Fruit fly (Drosophila melanogaster) whole organism, embryonic: ENCODE measurements around the gene Lztr1.
A peak's percentile ranks its signal among the peaks of the same experiment; 100 is the strongest.

Experiments
- Abd-B ChIP-seq: fragments of 200-800 bp; sonication (Bioruptor generic); optimal IDR thresholded peaks from 2 replicates; lab custom pipeline; 2018; ENCODE audit warnings: missing biosample characterization, mild to moderate bottlenecking, missing genetic modification characterization, moderate library complexity
- Atf-2 ChIP-seq: fragments of 200-800 bp; sonication (Bioruptor generic); optimal IDR thresholded peaks from 2 replicates; lab custom pipeline; 2016; ENCODE audit warnings: missing biosample characterization, missing genetic modification characterization
- Blimp-1 ChIP-seq: fragments of 200-800 bp; sonication (Bioruptor generic); optimal IDR thresholded peaks from 3 replicates; lab custom pipeline; 2018; ENCODE audit warnings: missing biosample characterization, missing genetic modification characterization, mild to moderate bottlenecking, moderate library complexity, missing genetic modification reagents
- C15 ChIP-seq: fragments of 200-800 bp; sonication (Bioruptor generic); IDR thresholded peaks from 3 replicates; pipeline ENCODE4 v1.3.6; 2022; ENCODE audit warnings: missing biosample characterization, missing genetic modification characterization
- CG10366 ChIP-seq: fragments of 200-800 bp; sonication (Bioruptor generic); IDR thresholded peaks from 2 replicates; pipeline ENCODE4 v1.3.6; 2022; ENCODE audit warnings: missing biosample characterization, missing genetic modification characterization
- CG11247 ChIP-seq: fragments of 200-800 bp; sonication (Bioruptor generic); IDR thresholded peaks from 2 replicates; pipeline ENCODE4 v1.3.6; 2022; ENCODE audit warnings: missing biosample characterization, missing genetic modification characterization
- CG13123 ChIP-seq: fragments of 200-800 bp; sonication (Bioruptor generic); optimal IDR thresholded peaks from 2 replicates; lab custom pipeline; 2016; ENCODE audit warnings: missing biosample characterization, missing genetic modification characterization
- CG17328 ChIP-seq: fragments of 200-800 bp; sonication (Bioruptor generic); IDR thresholded peaks from 2 replicates; pipeline ENCODE4 v1.3.6; 2022; ENCODE audit warnings: missing biosample characterization, missing genetic modification characterization
- CG17802 ChIP-seq: fragments of 200-800 bp; sonication (Bioruptor generic); optimal IDR thresholded peaks from 2 replicates; lab custom pipeline; 2018; ENCODE audit warnings: missing biosample characterization, mild to moderate bottlenecking, missing genetic modification characterization, moderate library complexity
- CG17912 ChIP-seq: fragments of 200-800 bp; sonication (Bioruptor generic); optimal IDR thresholded peaks from 2 replicates; lab custom pipeline; 2018; ENCODE audit warnings: missing biosample characterization, mild to moderate bottlenecking, missing genetic modification characterization
- CG18262 ChIP-seq: fragments of 200-800 bp; optimal IDR thresholded peaks from 3 replicates; lab custom pipeline; 2019; ENCODE audit warnings: missing biosample characterization, mild to moderate bottlenecking, missing genetic modification characterization, moderate library complexity
- CG2129 ChIP-seq: fragments of 200-800 bp; sonication (Bioruptor generic); IDR thresholded peaks from 2 replicates; pipeline ENCODE4 v1.3.6; 2022; ENCODE audit warnings: missing biosample characterization, missing genetic modification characterization; ENCODE audit not compliant: partially characterized antibody
- CG2889 ChIP-seq: fragments of 200-800 bp; sonication (Bioruptor generic); IDR thresholded peaks from 3 replicates; pipeline ENCODE4 v1.3.6; 2022; ENCODE audit warnings: missing biosample characterization, missing genetic modification characterization
- CG31365 ChIP-seq: fragments of 200-800 bp; sonication (Bioruptor generic); optimal IDR thresholded peaks from 2 replicates; lab custom pipeline; 2018; ENCODE audit warnings: missing biosample characterization, mild to moderate bottlenecking, missing genetic modification characterization
- CG3281 ChIP-seq: fragments of 200-800 bp; sonication (Bioruptor generic); optimal IDR thresholded peaks from 3 replicates; lab custom pipeline; 2017; ENCODE audit warnings: missing biosample characterization, mild to moderate bottlenecking, missing genetic modification characterization
- CG33213 ChIP-seq: fragments of 200-800 bp; sonication (Bioruptor generic); optimal IDR thresholded peaks from 3 replicates; lab custom pipeline; 2016; ENCODE audit warnings: missing biosample characterization, missing genetic modification characterization
- CG4424 ChIP-seq: fragments of 200-800 bp; sonication (Bioruptor generic); optimal IDR thresholded peaks from 3 replicates; lab custom pipeline; 2016; ENCODE audit warnings: missing biosample characterization, missing genetic modification characterization
- CG6254 ChIP-seq: fragments of 200-800 bp; sonication (Bioruptor generic); optimal IDR thresholded peaks from 3 replicates; lab custom pipeline; 2017; ENCODE audit warnings: mild to moderate bottlenecking, missing biosample characterization, missing genetic modification reagents, missing genetic modification characterization
- CG8388 ChIP-seq: fragments of 200-800 bp; sonication (Bioruptor generic); optimal IDR thresholded peaks from 2 replicates; lab custom pipeline; 2019; ENCODE audit warnings: missing biosample characterization, mild to moderate bottlenecking, missing genetic modification characterization, moderate library complexity
- Dbx ChIP-seq: fragments of 200-800 bp; sonication (Bioruptor generic); IDR thresholded peaks from 3 replicates; pipeline ENCODE4 v1.3.6; 2022; ENCODE audit warnings: missing biosample characterization, missing genetic modification characterization
- Dfd ChIP-seq, 2 experiments: fragments of >200 bp; optimal IDR thresholded peaks; 2 replicates each; lab custom pipeline; 2017; ENCODE audit warnings: missing biosample characterization in 2 of 2, missing genetic modification characterization in 2 of 2
- Elba2 ChIP-seq: fragments of 200-800 bp; sonication (Bioruptor generic); optimal IDR thresholded peaks from 3 replicates; lab custom pipeline; 2016; ENCODE audit warnings: missing biosample characterization, missing genetic modification characterization
- HHEX ChIP-seq: fragments of 200-800 bp; sonication (Bioruptor generic); optimal IDR thresholded peaks from 3 replicates; lab custom pipeline; 2017; ENCODE audit warnings: missing biosample characterization, mild to moderate bottlenecking, missing genetic modification characterization, missing genetic modification reagents
- HLH3B ChIP-seq: fragments of 200-800 bp; sonication (Bioruptor generic); IDR thresholded peaks from 2 replicates; pipeline ENCODE4 v1.3.6; 2022; ENCODE audit warnings: missing biosample characterization, missing genetic modification characterization
- Hand ChIP-seq: fragments of 200-800 bp; sonication (Bioruptor generic); optimal IDR thresholded peaks from 2 replicates; lab custom pipeline; 2017; ENCODE audit warnings: mild to moderate bottlenecking, missing biosample characterization, missing genetic modification reagents, missing genetic modification characterization
- Lhr ChIP-seq: fragments of 200-800 bp; sonication (Bioruptor generic); optimal IDR thresholded peaks from 3 replicates; lab custom pipeline; 2017; ENCODE audit warnings: mild to moderate bottlenecking, missing biosample characterization, missing genetic modification reagents, missing genetic modification characterization
- MTF-1 ChIP-seq: fragments of 200-800 bp; sonication (Bioruptor generic); optimal IDR thresholded peaks from 2 replicates; lab custom pipeline; 2018; ENCODE audit warnings: missing biosample characterization, mild to moderate bottlenecking, missing genetic modification characterization, borderline replicate concordance
- Optix ChIP-seq: fragments of 200-800 bp; sonication (Bioruptor generic); IDR thresholded peaks from 3 replicates; pipeline ENCODE4 v1.3.6; 2022; ENCODE audit warnings: missing biosample characterization, missing genetic modification characterization
- Rx ChIP-seq: fragments of 200-800 bp; sonication (Bioruptor generic); IDR thresholded peaks from 2 replicates; pipeline ENCODE4 v1.3.6; 2022; ENCODE audit warnings: missing biosample characterization, missing genetic modification characterization
- Scr ChIP-seq: fragments of 200-800 bp; sonication (Bioruptor generic); IDR thresholded peaks from 2 replicates; pipeline ENCODE4 v1.3.6; 2022; ENCODE audit warnings: missing biosample characterization, missing genetic modification characterization; ENCODE audit not compliant: partially characterized antibody
- Sry-δ ChIP-seq: fragments of 200-800 bp; sonication (Bioruptor generic); optimal IDR thresholded peaks from 2 replicates; lab custom pipeline; 2016; ENCODE audit warnings: missing biosample characterization, missing genetic modification characterization
- abd-A ChIP-seq: fragments of 200-800 bp; sonication (Bioruptor generic); optimal IDR thresholded peaks from 3 replicates; lab custom pipeline; 2019; ENCODE audit warnings: missing biosample characterization, mild to moderate bottlenecking, missing genetic modification characterization, moderate library complexity
- aop ChIP-seq: fragments of 200-800 bp; sonication (Bioruptor generic); IDR thresholded peaks from 2 replicates; pipeline ENCODE4 v1.3.6; 2022; ENCODE audit warnings: missing biosample characterization, missing genetic modification characterization
- bcd ChIP-seq: fragments of 200-800 bp; sonication (Bioruptor generic); optimal IDR thresholded peaks from 2 replicates; lab custom pipeline; 2017; ENCODE audit warnings: missing biosample characterization, mild to moderate bottlenecking, missing genetic modification characterization
- br ChIP-seq: fragments of >200 bp; optimal IDR thresholded peaks from 2 replicates; lab custom pipeline; 2017
- dimm ChIP-seq: fragments of 200-800 bp; sonication (Bioruptor generic); IDR thresholded peaks from 2 replicates; pipeline ENCODE4 v1.3.6; 2022; ENCODE audit warnings: missing biosample characterization, missing genetic modification characterization
- dm ChIP-seq: fragments of 200-800 bp; sonication (Bioruptor generic); optimal IDR thresholded peaks from 3 replicates; lab custom pipeline; 2016; ENCODE audit warnings: missing biosample characterization, missing genetic modification characterization
- emc ChIP-seq: fragments of 200-800 bp; sonication (Bioruptor generic); optimal IDR thresholded peaks from 2 replicates; lab custom pipeline; 2016; ENCODE audit warnings: missing biosample characterization, missing genetic modification characterization
- fd102C ChIP-seq: fragments of 200-800 bp; sonication (Bioruptor generic); optimal IDR thresholded peaks from 2 replicates; lab custom pipeline; 2018; ENCODE audit warnings: missing biosample characterization, mild to moderate bottlenecking, missing genetic modification characterization, moderate library complexity
- ftz-f1 ChIP-seq: fragments of 200-800 bp; sonication (Bioruptor generic); optimal IDR thresholded peaks from 2 replicates; lab custom pipeline; 2016; ENCODE audit warnings: missing biosample characterization, missing genetic modification characterization
- fu2 ChIP-seq: fragments of 200-800 bp; sonication (Bioruptor generic); optimal IDR thresholded peaks from 2 replicates; lab custom pipeline; 2016; ENCODE audit warnings: missing biosample characterization, missing genetic modification characterization
- gfzf ChIP-seq: fragments of 200-800 bp; sonication (Bioruptor generic); optimal IDR thresholded peaks from 2 replicates; lab custom pipeline; 2016; ENCODE audit warnings: missing biosample characterization, mild to moderate bottlenecking, missing genetic modification characterization, moderate library complexity
- ind ChIP-seq: fragments of 200-800 bp; sonication (Bioruptor generic); optimal IDR thresholded peaks from 3 replicates; lab custom pipeline; 2016; ENCODE audit warnings: missing biosample characterization, missing genetic modification characterization
- kni ChIP-seq: fragments of 200-800 bp; sonication (Bioruptor generic); optimal IDR thresholded peaks from 3 replicates; lab custom pipeline; 2017; ENCODE audit warnings: mild to moderate bottlenecking, missing biosample characterization, missing genetic modification reagents, missing genetic modification characterization
- nau ChIP-seq: fragments of 200-800 bp; sonication (Bioruptor generic); optimal IDR thresholded peaks from 3 replicates; lab custom pipeline; 2017; ENCODE audit warnings: missing biosample characterization, mild to moderate bottlenecking, missing genetic modification characterization, missing genetic modification reagents
- org-1 ChIP-seq: fragments of 200-800 bp; sonication (Bioruptor generic); optimal IDR thresholded peaks from 2 replicates; lab custom pipeline; 2017; ENCODE audit warnings: missing biosample characterization, missing genetic modification characterization
- row ChIP-seq: fragments of 200-800 bp; sonication (Bioruptor generic); IDR thresholded peaks from 3 replicates; pipeline ENCODE4 v1.3.6; 2022; ENCODE audit warnings: missing biosample characterization, missing genetic modification characterization
- sens ChIP-seq: fragments of 200-800 bp; sonication (Bioruptor generic); peaks from one replicate; lab custom pipeline; 2016; ENCODE audit warnings: missing biosample characterization, missing genetic modification characterization
- sob ChIP-seq: fragments of 200-800 bp; sonication (Bioruptor generic); IDR thresholded peaks from 2 replicates; pipeline ENCODE4 v1.3.6; 2022; ENCODE audit warnings: missing biosample characterization, missing genetic modification characterization
- stwl ChIP-seq: fragments of 200-800 bp; sonication (Bioruptor generic); optimal IDR thresholded peaks from 3 replicates; lab custom pipeline; 2018; ENCODE audit warnings: missing biosample characterization, mild to moderate bottlenecking, missing genetic modification characterization, moderate library complexity
- sug ChIP-seq: fragments of 200-800 bp; optimal IDR thresholded peaks from 2 replicates; lab custom pipeline; 2019; ENCODE audit warnings: missing biosample characterization, mild to moderate bottlenecking, missing genetic modification characterization, moderate library complexity
- tna ChIP-seq: fragments of 200-800 bp; sonication (Bioruptor generic); IDR thresholded peaks from 2 replicates; pipeline ENCODE4 v1.3.6; 2022; ENCODE audit warnings: missing biosample characterization, missing genetic modification characterization; ENCODE audit not compliant: partially characterized antibody

Gene Lztr1

DNA sequence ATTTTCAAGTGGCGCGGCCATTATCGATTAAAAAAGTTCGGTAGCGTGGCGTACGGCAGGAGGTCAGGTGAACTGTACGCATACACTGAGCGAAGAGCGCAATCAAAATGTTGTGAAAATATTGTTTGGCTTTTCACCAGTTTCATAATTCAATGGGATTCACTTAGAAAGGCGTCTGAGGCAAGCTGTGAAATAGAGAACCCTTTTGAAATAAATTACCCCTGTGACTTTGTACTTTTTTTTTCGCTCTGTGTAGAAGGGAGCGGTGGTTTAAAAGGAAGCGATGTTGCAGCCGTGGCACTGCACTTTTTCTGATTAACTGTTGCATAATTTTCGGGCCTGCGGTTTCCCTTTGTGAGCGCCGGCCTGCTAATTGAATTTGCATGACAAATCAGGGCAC is 53.6 kb downstream of the Lztr1 start (continued):
- TF ChIP-seq dimm (GFP tag; lab: Robert Waterston, UW) (no peak), fu2 (GFP tag; lab: Kevin White, UChicago) (no peak), CG8388 (GFP tag; lab: Kevin White, UChicago) (no peak), C15 (no peak), CG31365 (no peak), Hand (GFP tag; lab: Kevin White, UChicago) (no peak), CG17802 (tag; lab: Kevin White, UChicago) (no peak), CG4424 (GFP tag; lab: Kevin White, UChicago) (peak; percentile 19), org-1 (GFP tag; lab: Kevin White, UChicago) (no peak), row (peak; percentile 45), Dbx (GFP tag; lab: Robert Waterston, UW) (no peak), Lhr (GFP tag; lab: Kevin White, UChicago) (no peak), CG2129 (no peak), CG33213 (GFP tag; lab: Kevin White, UChicago) (no peak), HHEX (peak; percentile 2), HLH3B (GFP tag; lab: Robert Waterston, UW) (0 out of 2 replicates have a peak, but pooled peaks have one; percentile 11), emc (GFP tag; lab: Kevin White, UChicago) (no peak), CG17912 (no peak), Scr (GFP tag; lab: Robert Waterston, UW) (no peak), sens (peak; percentile 8), aop (GFP tag; lab: Robert Waterston, UW) (no peak), Abd-B (GFP tag; lab: Kevin White, UChicago) (peak; percentile 6), ftz-f1 (GFP tag; lab: Kevin White, UChicago) (no peak), CG3281 (peak; percentile 19), CG17328 (GFP tag; lab: Robert Waterston, UW) (no peak), gfzf (GFP tag; lab: Kevin White, UChicago) (no peak), sob (GFP tag; lab: Robert Waterston, UW) (no peak), tna (no peak), MTF-1 (GFP tag; lab: Kevin White, UChicago) (no peak), Optix (no peak), abd-A (tag; lab: Kevin White, UChicago) (no peak), dm (GFP tag; lab: Kevin White, UChicago) (no peak), stwl (tag; lab: Kevin White, UChicago) (no peak), kni (GFP tag; lab: Kevin White, UChicago) (no peak), Sry-δ (GFP tag; lab: Kevin White, UChicago) (no peak), CG2889 (no peak), bcd (GFP tag; lab: Kevin White, UChicago) (no peak), Rx (GFP tag; lab: Robert Waterston, UW) (no peak), Dfd (GFP tag; optimal IDR thresholded peaks at IDR 0.05; lab: Kevin White, UChicago) (no peak), ind (GFP tag; lab: Kevin White, UChicago) (peak; percentile 20), Atf-2 (GFP tag; lab: Kevin White, UChicago) (peak; percentile 4), br (no peak), Blimp-1 (GFP tag; lab: Kevin White, UChicago) (peak; percentile 22), fd102C (GFP tag; lab: Kevin White, UChicago) (no peak), CG10366 (GFP tag; lab: Robert Waterston, UW) (no peak), nau (GFP tag; lab: Kevin White, UChicago) (no peak), CG6254 (GFP tag; lab: Kevin White, UChicago) (no peak), CG11247 (GFP tag; lab: Robert Waterston, UW) (no peak), Elba2 (no peak), CG13123 (no peak), CG18262 (tag; lab: Kevin White, UChicago) (no peak), sug (tag; lab: Kevin White, UChicago) (no peak)
